Worm (Caenorhabditis elegans): ENCODE results near the gene tbc-19.
A peak's percentile ranks its signal among the peaks of the same experiment; 100 is the strongest.

Gene tbc-19

DNA sequence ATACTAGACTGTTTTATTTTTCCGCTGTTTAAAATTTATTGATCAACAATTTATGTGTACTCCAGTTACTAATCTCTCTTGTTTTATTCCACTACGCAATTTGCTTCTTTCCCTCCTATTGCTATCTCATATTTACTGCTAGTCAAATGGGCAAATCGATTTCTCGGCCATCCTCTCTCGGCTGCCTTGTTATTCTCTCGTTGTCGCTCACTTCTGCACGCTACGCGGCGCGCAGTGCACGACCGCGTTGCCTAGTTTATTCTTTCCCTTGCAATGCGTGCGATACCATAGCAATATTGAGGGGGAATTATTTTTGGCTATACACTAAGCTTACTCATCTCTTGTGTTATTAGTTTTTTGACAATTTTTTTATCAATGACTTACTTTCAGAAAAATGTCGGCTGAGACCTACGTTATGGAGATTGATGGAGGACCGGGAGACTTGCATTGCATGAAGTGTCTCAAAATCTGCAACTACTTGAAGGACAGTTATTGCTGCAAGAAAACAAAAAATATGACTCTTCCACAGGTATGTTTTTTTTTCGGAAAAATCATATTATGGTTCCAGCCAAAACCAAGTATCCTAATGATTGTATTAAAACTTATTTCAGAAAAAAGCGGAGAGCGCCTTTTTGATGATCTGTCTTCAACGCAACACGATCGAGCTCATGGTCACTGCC, 34.7 kb downstream of the tbc-19 start, which contains the start of gene F48F7.6:
Gene F48F7.6 (plus strand): TSS at position 391 of the 680 bp plus-strand sequence.
- TF ChIP-seq dao-5 (tag; optimal IDR thresholded peaks at IDR 0.05) (no peak), him-1 (tag; optimal IDR thresholded peaks at IDR 0.05) (peak; percentile 53), W03F9.2 (tag; optimal IDR thresholded peaks at IDR 0.05) (no peak)

DNA sequence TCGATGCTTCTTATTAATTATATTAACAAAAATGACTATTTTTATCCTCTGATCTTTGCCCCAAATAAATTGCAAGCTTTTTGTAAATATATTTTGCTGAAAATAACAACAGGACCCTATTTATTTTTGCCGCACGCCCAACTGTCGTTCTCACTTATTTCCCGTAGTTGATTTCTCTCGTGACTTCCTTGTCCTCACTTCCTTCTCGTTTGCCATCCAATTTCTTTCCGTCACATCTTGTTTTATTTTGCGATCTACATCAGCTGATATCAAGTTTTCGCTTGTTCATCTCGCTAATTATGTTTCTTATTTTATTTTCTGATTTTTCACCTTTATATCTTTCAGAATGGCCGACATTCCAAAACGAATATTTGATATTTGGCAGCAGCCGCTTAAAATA, 37.0 kb downstream of the tbc-19 start, which contains the start of gene F48F7.5:
Gene F48F7.5 (plus strand): TSS at position 340 of the 400 bp plus-strand sequence.
- TF ChIP-seq him-1 (tag; optimal IDR thresholded peaks at IDR 0.05), result no peak
- TF ChIP-seq dao-5 (tag; optimal IDR thresholded peaks at IDR 0.05), result no peak
- TF ChIP-seq W03F9.2 (tag; optimal IDR thresholded peaks at IDR 0.05), result no peak

DNA sequence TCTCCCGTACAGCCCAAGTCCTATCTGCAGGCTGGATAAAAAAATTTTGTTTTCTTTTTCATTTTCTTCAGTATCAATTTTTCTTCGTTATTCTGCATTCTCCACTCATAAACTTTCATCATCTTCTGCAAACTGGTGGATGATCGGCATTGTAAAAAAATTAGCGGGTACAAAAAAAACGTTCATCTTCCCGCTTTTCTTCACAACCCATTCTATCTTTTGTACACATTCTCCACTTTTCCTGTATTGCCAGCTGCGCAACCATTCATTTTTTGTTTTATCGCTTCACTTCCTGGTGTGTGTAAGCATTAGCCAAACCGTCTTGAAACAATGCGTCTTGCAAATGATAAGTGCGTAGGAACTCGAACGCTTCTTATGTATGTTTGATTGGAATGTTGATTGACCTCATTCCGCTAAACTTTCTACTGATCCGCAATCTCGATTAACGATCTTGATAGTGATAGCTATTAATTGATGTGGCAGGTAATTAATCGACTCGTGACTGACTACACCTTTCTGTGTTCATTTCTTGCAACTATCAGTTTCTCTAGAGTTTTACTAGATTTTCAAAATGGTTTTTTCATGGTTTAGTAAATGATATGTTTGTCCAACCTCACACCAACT, 37.8 kb downstream of the tbc-19 start:
- TF ChIP-seq him-1 (tag; optimal IDR thresholded peaks at IDR 0.05) (no peak), W03F9.2 (tag; optimal IDR thresholded peaks at IDR 0.05) (no peak), dao-5 (tag; optimal IDR thresholded peaks at IDR 0.05) (no peak)

DNA sequence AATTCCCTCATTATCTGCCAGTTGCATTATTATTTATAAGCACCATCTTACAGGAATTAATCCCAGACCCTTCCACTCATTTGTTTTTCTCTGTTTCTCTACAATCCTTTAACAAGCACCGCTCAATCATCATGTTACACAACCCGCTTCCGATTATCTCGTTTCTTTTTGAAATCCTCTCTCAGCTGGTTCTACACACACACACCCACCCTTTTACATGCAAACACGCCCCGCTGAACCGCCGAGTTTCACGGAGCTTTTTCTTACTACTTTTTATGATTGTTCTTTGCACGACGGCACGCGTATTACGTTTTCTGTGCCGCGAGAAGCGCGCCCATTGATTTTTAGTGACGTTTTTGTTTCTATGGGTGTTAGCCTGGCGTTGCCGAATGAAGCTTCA, 38.5 kb downstream of the tbc-19 start:
- TF ChIP-seq dao-5 (tag; optimal IDR thresholded peaks at IDR 0.05) (no peak), W03F9.2 (tag; optimal IDR thresholded peaks at IDR 0.05) (no peak), him-1 (tag; optimal IDR thresholded peaks at IDR 0.05) (no peak)

DNA sequence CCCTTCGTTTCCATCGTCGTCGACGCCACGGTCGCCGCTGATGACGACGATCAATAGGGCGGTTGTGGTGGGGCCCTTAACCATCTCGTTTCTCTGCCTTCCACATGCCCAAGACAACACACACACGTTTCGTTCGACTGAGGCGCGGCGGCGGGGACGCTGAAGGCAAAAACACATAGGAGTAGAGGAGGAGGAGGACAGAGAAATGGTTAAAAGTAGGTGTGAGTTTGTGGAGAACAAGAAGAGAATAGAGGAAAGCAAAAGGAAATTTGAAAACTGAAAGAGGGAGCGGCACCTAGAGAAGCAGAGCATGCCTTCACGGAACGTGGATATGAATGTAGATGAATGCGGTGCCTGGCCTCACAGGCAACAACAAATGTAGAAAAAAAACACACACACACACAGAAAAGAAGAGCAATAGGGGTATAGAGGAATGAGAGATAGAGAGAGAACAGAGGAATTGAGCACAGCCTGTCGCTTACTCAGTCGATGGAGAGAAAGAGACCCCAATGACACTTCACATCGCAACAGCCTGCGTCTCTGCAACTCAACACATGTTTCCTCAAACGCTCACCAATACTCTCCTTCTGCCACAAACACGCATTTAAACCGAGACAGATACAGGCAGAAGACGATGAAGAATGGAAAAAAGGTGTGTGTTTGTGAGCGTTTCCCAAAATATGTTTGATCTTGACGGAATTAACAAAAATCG, 42.9 kb downstream of the tbc-19 start:
- TF ChIP-seq him-1 (tag; optimal IDR thresholded peaks at IDR 0.05) (peak; percentile 86), dao-5 (tag; optimal IDR thresholded peaks at IDR 0.05) (no peak), W03F9.2 (tag; optimal IDR thresholded peaks at IDR 0.05) (peak; percentile 57)

DNA sequence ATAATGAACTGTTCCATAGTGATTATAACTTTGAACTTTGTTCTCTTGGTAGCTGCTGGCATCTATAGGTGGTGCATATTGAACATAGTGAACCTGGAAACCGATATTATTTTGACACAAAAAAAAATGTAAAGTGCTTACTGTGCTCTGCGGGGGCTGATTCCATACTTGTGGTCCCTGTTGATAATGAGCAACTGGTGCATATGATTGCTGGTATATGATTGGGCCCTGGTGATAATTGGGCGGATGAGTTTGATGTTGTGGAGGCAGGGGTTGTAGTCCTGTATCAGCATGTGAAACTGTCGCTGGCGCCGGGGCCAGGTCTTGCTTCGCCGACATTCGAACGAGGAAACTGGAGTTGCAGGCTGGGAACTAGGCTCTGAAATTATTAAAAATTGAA, 44.0 kb downstream of the tbc-19 start, which contains the start of gene pqn-39:
Gene pqn-39 (minus strand): TSS at position 385 of the 400 bp plus-strand sequence.
- no peak for TF ChIP-seq dao-5 (tag; optimal IDR thresholded peaks at IDR 0.05)
- no peak for TF ChIP-seq W03F9.2 (tag; optimal IDR thresholded peaks at IDR 0.05)
- no peak for TF ChIP-seq him-1 (tag; optimal IDR thresholded peaks at IDR 0.05)

DNA sequence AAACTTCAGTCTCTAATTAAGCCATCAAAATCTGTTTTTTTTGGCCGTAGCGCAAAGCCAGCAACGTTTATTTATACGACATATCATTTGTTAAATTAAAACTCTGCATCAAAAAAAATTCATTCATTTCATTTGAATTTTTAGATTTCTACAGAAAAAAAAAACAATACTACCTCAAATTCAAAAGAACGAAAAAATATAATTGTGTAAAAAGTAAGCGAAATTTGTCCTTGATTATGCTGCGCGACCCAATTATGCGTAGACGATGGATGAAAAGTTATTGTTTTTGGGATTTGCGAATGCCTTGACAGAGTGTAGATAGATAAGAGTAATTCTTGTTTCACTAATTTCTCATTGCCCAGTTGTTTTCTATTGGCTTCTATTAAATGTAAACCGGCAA, 49.1 kb downstream of the tbc-19 start, which contains the start of gene F48F7.3:
Gene F48F7.3 (plus strand): TSS at position 301 of the 400 bp plus-strand sequence.
- TF ChIP-seq him-1 (tag; optimal IDR thresholded peaks at IDR 0.05) (no peak), dao-5 (tag; optimal IDR thresholded peaks at IDR 0.05) (no peak), W03F9.2 (tag; optimal IDR thresholded peaks at IDR 0.05) (no peak)

DNA sequence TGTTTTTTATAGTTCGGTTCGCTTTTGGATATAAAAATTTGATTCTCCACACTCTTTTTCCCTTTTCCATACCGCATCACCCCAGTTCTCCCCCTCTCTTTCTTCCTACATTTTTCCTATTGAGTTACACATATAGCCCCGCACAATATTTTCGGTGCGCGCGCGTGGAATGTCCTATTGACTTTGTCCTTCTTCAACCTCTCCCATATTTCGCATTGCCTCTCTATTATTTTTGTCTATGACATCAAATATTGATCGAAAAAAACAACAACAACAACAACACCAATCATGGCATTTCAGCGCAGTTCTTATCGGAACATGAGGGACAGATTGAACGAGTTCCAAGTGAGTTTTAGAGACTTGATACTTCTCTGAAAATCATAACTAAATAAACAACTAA, 52.5 kb downstream of the tbc-19 start, which contains the start of gene syx-2:
Gene syx-2 (plus strand): TSS at position 301 of the 400 bp plus-strand sequence.
- TF ChIP-seq W03F9.2 (tag; optimal IDR thresholded peaks at IDR 0.05) (no peak), dao-5 (tag; optimal IDR thresholded peaks at IDR 0.05) (no peak), him-1 (tag; optimal IDR thresholded peaks at IDR 0.05) (no peak)

DNA sequence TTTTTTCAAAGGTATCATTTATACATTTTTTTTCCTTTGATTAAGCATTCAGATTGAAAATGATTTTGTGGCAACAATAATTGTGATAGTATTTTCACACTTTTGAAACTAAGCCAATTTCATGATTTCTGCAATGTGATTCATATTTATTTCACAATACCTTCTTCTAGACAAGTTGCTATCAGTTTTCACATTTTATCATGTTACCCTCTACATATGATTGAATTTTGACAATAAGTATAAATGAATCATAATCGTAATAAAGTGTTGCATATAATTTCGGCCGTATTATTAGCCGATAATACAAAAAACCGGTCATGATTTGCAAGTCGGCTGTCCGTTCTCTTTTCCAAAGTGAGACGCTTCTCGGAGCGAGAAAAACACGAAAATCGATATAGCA, 52.9 kb downstream of the tbc-19 start:
- TF ChIP-seq W03F9.2 (tag; optimal IDR thresholded peaks at IDR 0.05), result no peak
- no peak for TF ChIP-seq him-1 (tag; optimal IDR thresholded peaks at IDR 0.05)
- TF ChIP-seq dao-5 (tag; optimal IDR thresholded peaks at IDR 0.05), result no peak

DNA sequence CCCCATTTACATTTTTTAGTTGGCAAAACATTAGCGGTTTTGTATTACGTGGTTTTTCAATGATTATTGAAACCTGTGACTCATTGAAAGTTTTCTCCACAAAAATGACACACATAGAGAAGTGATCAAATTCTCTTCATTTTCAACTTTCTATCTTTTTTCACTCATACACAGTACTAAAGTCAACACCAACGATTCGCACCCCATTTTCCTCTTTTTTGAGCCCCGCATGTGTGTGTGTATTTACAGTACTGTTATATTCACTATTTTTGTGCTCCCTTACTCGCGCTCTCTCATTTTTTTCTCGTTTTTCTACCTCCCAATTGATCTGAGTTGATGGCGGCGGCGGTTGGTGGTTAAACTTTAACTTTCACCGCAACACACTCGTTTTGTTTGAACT, 53.9 kb downstream of the tbc-19 start:
- TF ChIP-seq him-1 (tag; optimal IDR thresholded peaks at IDR 0.05), result no peak
- no peak for TF ChIP-seq W03F9.2 (tag; optimal IDR thresholded peaks at IDR 0.05)
- no peak for TF ChIP-seq dao-5 (tag; optimal IDR thresholded peaks at IDR 0.05)
